Fruit fly (Drosophila melanogaster): ENCODE results near the gene CG9784.
A peak's percentile ranks its signal among the peaks of the same experiment; 100 is the strongest.

CG9784 gene

dm6 chrX:16637594-16638485, 38.8 kb upstream of the CG9784 start, which contains the start of gene RpS19a (continued):
- TF ChIP-seq CG7357 (GFP tag; IDR thresholded peaks at IDR 0.05) (no peak), Hr3 (GFP tag; optimal IDR thresholded peaks at IDR 0.05) (no peak), CG17385 (GFP tag; optimal IDR thresholded peaks at IDR 0.05) (peak; percentile 85), CG1602 (GFP tag; optimal IDR thresholded peaks at IDR 0.05) (no peak), CG17612 (GFP tag; IDR thresholded peaks at IDR 0.05) (peak; percentile 27; the same call in 1 of the 2 replicates), seq (GFP tag; IDR thresholded peaks at IDR 0.05) (peak; percentile 53; the same call in 1 of the 2 replicates), CG30431 (GFP tag; optimal IDR thresholded peaks at IDR 0.05) (peak; percentile 62), CG34224 (GFP tag; IDR thresholded peaks at IDR 0.05; ENCODE audit: partially characterized antibody) (no peak), CG3065 (GFP tag; optimal IDR thresholded peaks at IDR 0.05) (peak; percentile 36), kah (GFP tag; optimal IDR thresholded peaks at IDR 0.05) (peak; percentile 60), CG4404 (GFP tag; IDR thresholded peaks at IDR 0.05) (no peak), CG8765 (GFP tag; IDR thresholded peaks at IDR 0.05) (0 out of 2 replicates have a peak, but pooled peaks have one; percentile 11), hb (GFP tag; IDR thresholded peaks at IDR 0.05; ENCODE audit: partially characterized antibody) (no peak), grau (tag; optimal IDR thresholded peaks at IDR 0.05) (peak; percentile 57), Sry-β (GFP tag; optimal IDR thresholded peaks at IDR 0.05) (peak; percentile 44), pnt (GFP tag; optimal IDR thresholded peaks at IDR 0.05) (no peak), CG9215 (GFP tag; IDR thresholded peaks at IDR 0.05) (no peak), B-H1 (GFP tag; IDR thresholded peaks at IDR 0.05) (peak; percentile 48; the same call in 1 of the 3 replicates), cato (GFP tag; optimal IDR thresholded peaks at IDR 0.05; ENCODE audit: borderline replicate concordance) (no peak), Usf (GFP tag; optimal IDR thresholded peaks at IDR 0.05) (peak; percentile 48), CG12071 (GFP tag; optimal IDR thresholded peaks at IDR 0.05) (peak; percentile 92), gfzf (GFP tag; optimal IDR thresholded peaks at IDR 0.05) (no peak), sim (GFP tag; IDR thresholded peaks at IDR 0.05) (peak; percentile 79), gcm (GFP tag; optimal IDR thresholded peaks at IDR 0.05) (peak; percentile 67), Ets65A (GFP tag) (peak; percentile 53), Nf-YA (GFP tag; IDR thresholded peaks at IDR 0.05) (peak; percentile 72), CG10543 (GFP tag; optimal IDR thresholded peaks at IDR 0.05) (peak; percentile 91), fu2 (GFP tag; optimal IDR thresholded peaks at IDR 0.05) (peak; percentile 34), vvl (GFP tag; IDR thresholded peaks at IDR 0.05) (peak; percentile 79), lilli (GFP tag; optimal IDR thresholded peaks at IDR 0.05) (peak; percentile 48), sens-2 (GFP tag; IDR thresholded peaks at IDR 0.05) (peak; percentile 81), kni (GFP tag; optimal IDR thresholded peaks at IDR 0.05) (peak; percentile 85), nau (GFP tag; optimal IDR thresholded peaks at IDR 0.05) (peak; percentile 85), al (GFP tag; IDR thresholded peaks at IDR 0.05) (no peak), CG31224 (GFP tag; IDR thresholded peaks at IDR 0.05) (peak; percentile 46), HmgD (GFP tag; optimal IDR thresholded peaks at IDR 0.05) (peak; percentile 40), Bteb2 (GFP tag; optimal IDR thresholded peaks at IDR 0.05) (peak; percentile 36), E2f1 (GFP tag; IDR thresholded peaks at IDR 0.05) (peak; percentile 61), CG2712 (tag; optimal IDR thresholded peaks at IDR 0.05) (peak; percentile 39), Mes4 (GFP tag; optimal IDR thresholded peaks at IDR 0.05) (peak; percentile 66), trh (GFP tag; optimal IDR thresholded peaks at IDR 0.05) (no peak), CG3726 (GFP tag; IDR thresholded peaks at IDR 0.05) (0 out of 3 replicates have a peak, but pooled peaks have one; percentile 43), CG11504 (tag; optimal IDR thresholded peaks at IDR 0.05) (no peak), hbn (GFP tag; IDR thresholded peaks at IDR 0.05; ENCODE audit: partially characterized antibody) (no peak), CG12236 (GFP tag; optimal IDR thresholded peaks at IDR 0.05) (peak; percentile 7), ttk (GFP tag; IDR thresholded peaks at IDR 0.05) (peak; percentile 62), bowl (GFP tag; IDR thresholded peaks at IDR 0.05) (peak; percentile 47; the same call in 1 of the 2 replicates), schlank (tag; optimal IDR thresholded peaks at IDR 0.05) (peak; percentile 85), slbo (GFP tag; IDR thresholded peaks at IDR 0.05) (peak; percentile 75), cad (GFP tag; optimal IDR thresholded peaks at IDR 0.05) (no peak)
